Worm (Caenorhabditis elegans): ENCODE measurements around the gene Y79H2A.4.

ce11 chrIII:12077456-12077855, 36.4 kb downstream of the Y79H2A.4 start, which contains the start of gene php-3:
- TF ChIP-seq dmd-4 (tag; optimal IDR thresholded peaks at IDR 0.05): no peak
- no peak for TF ChIP-seq unc-62 (GFP tag; optimal IDR thresholded peaks at IDR 0.05)
- TF ChIP-seq nhr-12 (tag; optimal IDR thresholded peaks at IDR 0.05): no peak
- no peak for TF ChIP-seq zag-1 (tag; optimal IDR thresholded peaks at IDR 0.05)
